2 worm cellular contexts compared by ENCODE assay signal in genomic region chrV:8781164-8781563, ce11.
TF ChIP-seq lines count a peak whose summit lies in the region.

No protein-coding gene starts in this region.

TF ChIP-seq in whole organism, L1 larva, 84 proteins besides CTCF, POLR2A, EP300 and RAD21 (continued from another document):
- TF ChIP-seq mab-9 (GFP tag; IDR thresholded peaks at IDR 0.05; lab: Robert Waterston, UW) (no peak), hpl-2 (GFP tag; optimal IDR thresholded peaks at IDR 0.05; lab: Kevin White, UChicago) (no peak), isw-1 (GFP tag; IDR thresholded peaks at IDR 0.05; lab: Robert Waterston, UW) (no peak), pag-3 (tag; optimal IDR thresholded peaks at IDR 0.05; lab: Kevin White, UChicago; ENCODE audit: borderline replicate concordance, insufficient read depth) (no peak), pqm-1 (tag; optimal IDR thresholded peaks at IDR 0.05; lab: Kevin White, UChicago) (peak; percentile 63), lin-14 (GFP tag; optimal IDR thresholded peaks at IDR 0.05; lab: Kevin White, UChicago) (peak; percentile 2), unc-98 (GFP tag; IDR thresholded peaks at IDR 0.05; lab: Robert Waterston, UW) (no peak), lin-39 (tag; optimal IDR thresholded peaks at IDR 0.05; lab: Kevin White, UChicago) (no peak), irx-1 (tag; optimal IDR thresholded peaks at IDR 0.05; lab: Kevin White, UChicago) (no peak)

TF ChIP-seq in whole organism, L4 larva, 104 proteins besides CTCF, POLR2A, EP300 and RAD21 (continued from another document):
- TF ChIP-seq ceh-32 (tag; optimal IDR thresholded peaks at IDR 0.05; lab: Kevin White, UChicago; ENCODE audit: poor library complexity) = no peak
- TF ChIP-seq ceh-28 (tag; optimal IDR thresholded peaks at IDR 0.05; lab: Kevin White, UChicago) = no peak
- TF ChIP-seq unc-39 (tag; optimal IDR thresholded peaks at IDR 0.05; lab: Kevin White, UChicago) = no peak
- TF ChIP-seq unc-130 (GFP tag; optimal IDR thresholded peaks at IDR 0.05; lab: Kevin White, UChicago) = no peak
- TF ChIP-seq egl-43 (GFP tag; IDR thresholded peaks at IDR 0.05; lab: Robert Waterston, UW) = no peak
- TF ChIP-seq ztf-7 (tag; optimal IDR thresholded peaks at IDR 0.05; lab: Kevin White, UChicago) = no peak
- TF ChIP-seq mdl-1 (tag; optimal IDR thresholded peaks at IDR 0.05; lab: Kevin White, UChicago) = no peak
- peak; percentile 68 for TF ChIP-seq pqm-1 (tag; optimal IDR thresholded peaks at IDR 0.05; lab: Kevin White, UChicago)
